Fruit fly (Drosophila melanogaster) whole organism, embryonic: ENCODE data around the gene Shal.

ENCODE experiments used
- Bdp1 ChIP-seq: fragments of 200-800 bp; sonication (Bioruptor generic); optimal IDR thresholded peaks from 3 replicates; lab custom pipeline; 2016; ENCODE audit warnings: missing biosample characterization, missing genetic modification characterization
- CG11398 ChIP-seq: fragments of 200-800 bp; sonication (Bioruptor generic); optimal IDR thresholded peaks from 2 replicates; lab custom pipeline; 2016; ENCODE audit warnings: missing biosample characterization, missing genetic modification characterization
- CG11504 ChIP-seq: fragments of 200-800 bp; sonication (Bioruptor generic); optimal IDR thresholded peaks from 3 replicates; lab custom pipeline; 2019; ENCODE audit warnings: missing biosample characterization, mild to moderate bottlenecking, missing genetic modification characterization, moderate library complexity
- CG12299 ChIP-seq: fragments of 200-800 bp; sonication (Bioruptor generic); optimal IDR thresholded peaks from 2 replicates; lab custom pipeline; 2018; ENCODE audit warnings: missing biosample characterization, mild to moderate bottlenecking, missing genetic modification characterization
- CG13624 ChIP-seq: fragments of 200-800 bp; sonication (Bioruptor generic); optimal IDR thresholded peaks from 2 replicates; lab custom pipeline; 2016; ENCODE audit warnings: missing biosample characterization, missing genetic modification characterization
- CG15073 ChIP-seq: fragments of 200-800 bp; sonication (Bioruptor generic); optimal IDR thresholded peaks from 2 replicates; lab custom pipeline; 2016; ENCODE audit warnings: missing biosample characterization, missing genetic modification characterization
- CG15269 ChIP-seq: fragments of 200-800 bp; sonication (Bioruptor generic); optimal IDR thresholded peaks from 2 replicates; lab custom pipeline; 2018; ENCODE audit warnings: missing biosample characterization, mild to moderate bottlenecking, missing genetic modification characterization, moderate library complexity
- CG17328 ChIP-seq: fragments of 200-800 bp; sonication (Bioruptor generic); IDR thresholded peaks from 2 replicates; pipeline ENCODE4 v1.3.6; 2022; ENCODE audit warnings: missing biosample characterization, missing genetic modification characterization
- CG32532 ChIP-seq: fragments of 200-800 bp; sonication (Bioruptor generic); IDR thresholded peaks from 2 replicates; pipeline ENCODE4 v1.3.6; 2022; ENCODE audit warnings: missing biosample characterization, missing genetic modification characterization
- CG33213 ChIP-seq: fragments of 200-800 bp; sonication (Bioruptor generic); optimal IDR thresholded peaks from 3 replicates; lab custom pipeline; 2016; ENCODE audit warnings: missing biosample characterization, missing genetic modification characterization
- CG4854 ChIP-seq: fragments of 200-800 bp; sonication (Bioruptor generic); optimal IDR thresholded peaks from 2 replicates; lab custom pipeline; 2016; ENCODE audit warnings: missing biosample characterization, missing genetic modification characterization, inconsistent platforms
- CG6683 ChIP-seq: fragments of 200-800 bp; sonication (Bioruptor generic); optimal IDR thresholded peaks from 2 replicates; lab custom pipeline; 2017; ENCODE audit warnings: missing biosample characterization, mild to moderate bottlenecking, missing genetic modification characterization, missing genetic modification reagents
- CG9797 ChIP-seq: fragments of 200-800 bp; sonication (Bioruptor generic); optimal IDR thresholded peaks from 3 replicates; lab custom pipeline; 2018; ENCODE audit warnings: missing biosample characterization, mild to moderate bottlenecking, missing genetic modification characterization
- CTCF ChIP-seq: fragments of 200-800 bp; sonication (Bioruptor generic); optimal IDR thresholded peaks from 2 replicates; lab custom pipeline; 2017; ENCODE audit warnings: missing biosample characterization, mild to moderate bottlenecking, missing genetic modification characterization, moderate library complexity
- CkIIα-i1 ChIP-seq: fragments of 200-800 bp; sonication (Bioruptor generic); IDR thresholded peaks from 2 replicates; pipeline ENCODE4 v1.3.6; 2022; ENCODE audit warnings: missing biosample characterization, missing genetic modification characterization
- Deaf1 ChIP-seq: fragments of 200-800 bp; optimal IDR thresholded peaks from 3 replicates; lab custom pipeline; 2019; ENCODE audit warnings: missing biosample characterization, mild to moderate bottlenecking, missing genetic modification characterization, moderate library complexity
- Ets97D ChIP-seq: fragments of 200-800 bp; sonication (Bioruptor generic); optimal IDR thresholded peaks from 3 replicates; lab custom pipeline; 2016; ENCODE audit warnings: missing biosample characterization, missing genetic modification characterization
- Fer3 ChIP-seq: fragments of 200-800 bp; sonication (Bioruptor generic); optimal IDR thresholded peaks from 2 replicates; lab custom pipeline; 2018; ENCODE audit warnings: missing biosample characterization, mild to moderate bottlenecking, missing genetic modification characterization, moderate library complexity
- Hmr ChIP-seq: fragments of 200-800 bp; sonication (Bioruptor generic); optimal IDR thresholded peaks from 3 replicates; lab custom pipeline; 2017; ENCODE audit warnings: mild to moderate bottlenecking, missing biosample characterization, missing genetic modification reagents, missing genetic modification characterization
- Jarid2 ChIP-seq: fragments of 200-800 bp; sonication (Bioruptor generic); optimal IDR thresholded peaks from 3 replicates; lab custom pipeline; 2017; ENCODE audit warnings: mild to moderate bottlenecking, missing biosample characterization, missing genetic modification reagents, missing genetic modification characterization
- Lpt ChIP-seq: fragments of >200 bp; optimal IDR thresholded peaks from 2 replicates; lab custom pipeline; 2018; ENCODE audit warnings: missing biosample characterization, missing genetic modification characterization
- Myb ChIP-seq: fragments of 200-800 bp; sonication (Bioruptor generic); optimal IDR thresholded peaks from 2 replicates; lab custom pipeline; 2016; ENCODE audit warnings: missing biosample characterization, missing genetic modification characterization
- NC2β ChIP-seq: fragments of 200-800 bp; sonication (Bioruptor generic); optimal IDR thresholded peaks from 2 replicates; lab custom pipeline; 2016; ENCODE audit warnings: missing biosample characterization, missing genetic modification characterization
- Nf-YC ChIP-seq: fragments of 200-800 bp; optimal IDR thresholded peaks from 3 replicates; lab custom pipeline; 2019; ENCODE audit warnings: missing biosample characterization, mild to moderate bottlenecking, missing genetic modification characterization, moderate library complexity
- Oli ChIP-seq: fragments of 200-800 bp; sonication (Bioruptor generic); optimal IDR thresholded peaks from 2 replicates; lab custom pipeline; 2018; ENCODE audit warnings: missing biosample characterization, mild to moderate bottlenecking, missing genetic modification characterization, moderate library complexity
- Rfx ChIP-seq: fragments of 200-800 bp; sonication (Bioruptor generic); IDR thresholded peaks from 2 replicates; pipeline ENCODE4 v1.3.6; 2022; ENCODE audit warnings: missing biosample characterization, missing genetic modification characterization
- Rx ChIP-seq: fragments of 200-800 bp; sonication (Bioruptor generic); IDR thresholded peaks from 2 replicates; pipeline ENCODE4 v1.3.6; 2022; ENCODE audit warnings: missing biosample characterization, missing genetic modification characterization
- amos ChIP-seq: fragments of 200-800 bp; sonication (Bioruptor generic); IDR thresholded peaks from 2 replicates; pipeline ENCODE4 v1.3.6; 2022; ENCODE audit warnings: missing biosample characterization, missing genetic modification characterization; ENCODE audit not compliant: partially characterized antibody
- ash1 ChIP-seq: fragments of 200-800 bp; sonication (Bioruptor generic); optimal IDR thresholded peaks from 2 replicates; lab custom pipeline; 2018; ENCODE audit warnings: missing biosample characterization, mild to moderate bottlenecking, missing genetic modification characterization
- ato ChIP-seq: fragments of 200-800 bp; sonication (Bioruptor generic); IDR thresholded peaks from 2 replicates; pipeline ENCODE4 v1.3.6; 2022; ENCODE audit warnings: missing biosample characterization, missing genetic modification characterization; ENCODE audit not compliant: partially characterized antibody
- az2 ChIP-seq: fragments of 200-800 bp; sonication (Bioruptor generic); optimal IDR thresholded peaks from 3 replicates; lab custom pipeline; 2016; ENCODE audit warnings: missing biosample characterization, missing genetic modification characterization
- cas ChIP-seq: fragments of 200-800 bp; sonication (Bioruptor generic); IDR thresholded peaks from 2 replicates; pipeline ENCODE4 v1.3.6; 2022; ENCODE audit warnings: missing biosample characterization, missing genetic modification characterization
- cg ChIP-seq: fragments of 200-800 bp; sonication (Bioruptor generic); optimal IDR thresholded peaks from 3 replicates; lab custom pipeline; 2019; ENCODE audit warnings: missing biosample characterization, mild to moderate bottlenecking, missing genetic modification characterization, moderate library complexity
- chn ChIP-seq: fragments of 200-800 bp; sonication (Bioruptor generic); optimal IDR thresholded peaks from 2 replicates; lab custom pipeline; 2016; ENCODE audit warnings: missing biosample characterization, missing genetic modification characterization
- crp ChIP-seq, 2 experiments: fragments of 200-800 bp; sonication (Bioruptor generic); optimal IDR thresholded peaks; 2 replicates in 1 of 2; 3 replicates in 1 of 2; lab custom pipeline; 2017; ENCODE audit warnings: missing biosample characterization in 2 of 2, missing genetic modification characterization in 2 of 2, mild to moderate bottlenecking in 1 of 2, moderate library complexity in 1 of 2
- exex ChIP-seq: fragments of 200-800 bp; sonication (Bioruptor generic); optimal IDR thresholded peaks from 4 replicates; lab custom pipeline; 2018; ENCODE audit warnings: missing biosample characterization, mild to moderate bottlenecking, missing genetic modification characterization, moderate library complexity
- fu2 ChIP-seq: fragments of 200-800 bp; sonication (Bioruptor generic); optimal IDR thresholded peaks from 2 replicates; lab custom pipeline; 2016; ENCODE audit warnings: missing biosample characterization, missing genetic modification characterization
- ham ChIP-seq: fragments of 200-800 bp; sonication (Bioruptor generic); IDR thresholded peaks from 2 replicates; pipeline ENCODE4 v1.3.6; 2022; ENCODE audit warnings: missing biosample characterization, missing genetic modification characterization
- kah ChIP-seq: fragments of 200-800 bp; sonication (Bioruptor generic); optimal IDR thresholded peaks from 2 replicates; lab custom pipeline; 2018; ENCODE audit warnings: missing biosample characterization, mild to moderate bottlenecking, missing genetic modification characterization
- kay ChIP-seq: fragments of 200-800 bp; sonication (Bioruptor generic); optimal IDR thresholded peaks from 2 replicates; lab custom pipeline; 2016; ENCODE audit warnings: missing biosample characterization, missing genetic modification characterization
- lola ChIP-seq, 3 experiments: fragments of >200 bp in 2 of 3; fragments of 200-800 bp in 1 of 3; sonication (Bioruptor generic) in 1 of 3; optimal IDR thresholded peaks; 2 replicates each; lab custom pipeline; 2017 to 2019; ENCODE audit warnings: missing biosample characterization in 3 of 3, missing genetic modification characterization in 3 of 3, mild to moderate bottlenecking in 1 of 3, moderate library complexity in 1 of 3
- nau ChIP-seq: fragments of 200-800 bp; sonication (Bioruptor generic); optimal IDR thresholded peaks from 3 replicates; lab custom pipeline; 2017; ENCODE audit warnings: missing biosample characterization, mild to moderate bottlenecking, missing genetic modification characterization, missing genetic modification reagents
- otp ChIP-seq: fragments of 200-800 bp; sonication (Bioruptor generic); IDR thresholded peaks from 3 replicates; pipeline ENCODE4, ENCODE4 v1.3.6; 2022; ENCODE audit warnings: missing biosample characterization, missing genetic modification characterization
- p53 ChIP-seq: fragments of 200-800 bp; sonication (Bioruptor generic); optimal IDR thresholded peaks from 2 replicates; lab custom pipeline; 2016; ENCODE audit warnings: missing biosample characterization, missing genetic modification characterization
- pan ChIP-seq, 4 experiments: fragments of >200 bp in 3 of 4; fragments of 200-800 bp in 1 of 4; sonication (Bioruptor generic) in 1 of 4; optimal IDR thresholded peaks in 3 of 4; IDR thresholded peaks in 1 of 4; 2 replicates each; pipeline versions ENCODE4 v1.3.6 to Lab custom; 2017 to 2022; ENCODE audit warnings: missing biosample characterization in 2 of 4, missing genetic modification characterization in 2 of 4, mixed read lengths in 1 of 4
- salm ChIP-seq: fragments of 200-800 bp; sonication (Bioruptor generic); optimal IDR thresholded peaks from 2 replicates; lab custom pipeline; 2018; ENCODE audit warnings: missing biosample characterization, mild to moderate bottlenecking, missing genetic modification characterization
- unc-4 ChIP-seq: fragments of 200-800 bp; sonication (Bioruptor generic); IDR thresholded peaks from 2 replicates; pipeline ENCODE4 v1.3.6; 2022; ENCODE audit warnings: missing biosample characterization, missing genetic modification characterization; ENCODE audit not compliant: partially characterized antibody
- wdn ChIP-seq: fragments of 200-800 bp; sonication (Bioruptor generic); IDR thresholded peaks from 2 replicates; pipeline ENCODE4 v1.3.6; 2022; ENCODE audit warnings: missing biosample characterization, missing genetic modification characterization
- wek ChIP-seq: fragments of 200-800 bp; sonication (Bioruptor generic); optimal IDR thresholded peaks from 3 replicates; lab custom pipeline; 2018; ENCODE audit warnings: missing biosample characterization, mild to moderate bottlenecking, missing genetic modification characterization, moderate library complexity
- zen ChIP-seq: fragments of 200-800 bp; sonication (Bioruptor generic); optimal IDR thresholded peaks from 3 replicates; lab custom pipeline; 2018; ENCODE audit warnings: missing biosample characterization, mild to moderate bottlenecking, missing genetic modification characterization, moderate library complexity
- zf30C ChIP-seq: fragments of 200-800 bp; sonication (Bioruptor generic); optimal IDR thresholded peaks from 3 replicates; lab custom pipeline; 2018; ENCODE audit warnings: missing biosample characterization, mild to moderate bottlenecking, missing genetic modification characterization

Gene Shal

dm6 chr3L:19585979-19586378 is 1.6 kb upstream of the Shal start, which contains the start of the genes CG9231 and CG9330 (continued):
- peak; percentile 49 for TF ChIP-seq Deaf1 (tag; lab: Kevin White, UChicago)
- peak; percentile 22 for TF ChIP-seq CG13624
- no peak for TF ChIP-seq CG32532 (GFP tag; lab: Robert Waterston, UW)
- peak; percentile 31 for TF ChIP-seq CG4854 (GFP tag; lab: Kevin White, UChicago)
- no peak for TF ChIP-seq kah (GFP tag; lab: Kevin White, UChicago)
- peak; percentile 38 for TF ChIP-seq Nf-YC (tag; lab: Kevin White, UChicago)
- no peak for TF ChIP-seq kay
- TF ChIP-seq CG17328 (GFP tag; lab: Robert Waterston, UW) = peak; percentile 33; the same call in 1 of the 2 replicates
- peak; percentile 31 for TF ChIP-seq Myb (GFP tag; lab: Kevin White, UChicago)
- no peak for TF ChIP-seq otp
- no peak for TF ChIP-seq NC2β
- peak; percentile 9 for TF ChIP-seq az2 (GFP tag; lab: Kevin White, UChicago)
- TF ChIP-seq Bdp1 (GFP tag; lab: Kevin White, UChicago) = no peak
- no peak; the same call in 1 of the 2 replicates for TF ChIP-seq Rfx
- TF ChIP-seq CG11398 (GFP tag; lab: Kevin White, UChicago) = no peak
- TF ChIP-seq zf30C (GFP tag; lab: Kevin White, UChicago) = no peak
- no peak for TF ChIP-seq Oli (tag; lab: Kevin White, UChicago)
- TF ChIP-seq CG9797 (GFP tag; lab: Kevin White, UChicago) = peak; percentile 86
- no peak for TF ChIP-seq CG6683 (GFP tag; lab: Kevin White, UChicago)
- peak; percentile 39 to 88 for TF ChIP-seq crp (GFP tag; optimal IDR thresholded peaks at IDR 0.05; lab: Kevin White, UChicago)
- peak; percentile 1 for TF ChIP-seq chn
- no peak for TF ChIP-seq Lpt (GFP tag; lab: Kevin White, UChicago)
- TF ChIP-seq Jarid2 (GFP tag; lab: Kevin White, UChicago) = no peak
- TF ChIP-seq salm = no peak
- TF ChIP-seq ash1 (GFP tag; lab: Kevin White, UChicago) = no peak
- TF ChIP-seq CG15269 = no peak
- TF ChIP-seq lola (GFP tag; optimal IDR thresholded peaks at IDR 0.05; lab: Kevin White, UChicago) = peak in 1 of 3 experiments; percentile 19
- no peak for TF ChIP-seq amos (GFP tag; lab: Robert Waterston, UW)
- TF ChIP-seq nau (GFP tag; lab: Kevin White, UChicago) = no peak
- TF ChIP-seq p53 (GFP tag; lab: Kevin White, UChicago) = no peak
- peak; percentile 18 for TF ChIP-seq Hmr (GFP tag; lab: Kevin White, UChicago)
- TF ChIP-seq CG12299 = no peak
- peak; percentile 88 for TF ChIP-seq Ets97D (GFP tag; lab: Kevin White, UChicago)
- no peak for TF ChIP-seq CTCF (GFP tag; lab: Kevin White, UChicago)
- TF ChIP-seq CkIIα-i1 (GFP tag; lab: Robert Waterston, UW) = no peak
- TF ChIP-seq wek (GFP tag; lab: Kevin White, UChicago) = no peak
- no peak for TF ChIP-seq wdn (GFP tag; lab: Robert Waterston, UW)
- TF ChIP-seq pan (optimal IDR thresholded peaks at IDR 0.05; lab: Kevin White, UChicago) = no peak
- TF ChIP-seq pan (GFP tag; optimal IDR thresholded peaks at IDR 0.05 in 1 of 2, IDR thresholded peaks at IDR 0.05 in 1 of 2) = peak in 1 of 2 experiments; percentile 60
- 0 out of 2 replicates have a peak, but pooled peaks have one; percentile 53 for TF ChIP-seq unc-4
- TF ChIP-seq zen (tag; lab: Kevin White, UChicago) = peak; percentile 27
- no peak for TF ChIP-seq exex (tag; lab: Kevin White, UChicago)
- no peak for TF ChIP-seq cg (GFP tag; lab: Kevin White, UChicago)
- TF ChIP-seq CG15073 (GFP tag; lab: Kevin White, UChicago) = no peak
- TF ChIP-seq Rx (GFP tag; lab: Robert Waterston, UW) = no peak
- TF ChIP-seq cas (GFP tag; lab: Robert Waterston, UW) = no peak
- no peak for TF ChIP-seq ato (GFP tag; lab: Robert Waterston, UW)
- no peak for TF ChIP-seq fu2 (GFP tag; lab: Kevin White, UChicago)
- TF ChIP-seq CG33213 (GFP tag; lab: Kevin White, UChicago) = peak; percentile 34
- TF ChIP-seq CG11504 (tag; lab: Kevin White, UChicago) = peak; percentile 50
- TF ChIP-seq Fer3 (tag; lab: Kevin White, UChicago) = no peak
- TF ChIP-seq ham (GFP tag; lab: Robert Waterston, UW) = no peak
